Worm (Caenorhabditis elegans) whole organism, L4 larva: ENCODE data around the gene C14C6.5.

Experiments used
- fos-1 ChIP-seq: fragments of 150-350 bp; optimal IDR thresholded peaks from 2 replicates; lab custom pipeline; 2014; ENCODE audit warnings: missing biosample characterization, missing genetic modification characterization
- lim-7 ChIP-seq: fragments of 200-800 bp; sonication (Bioruptor generic); IDR thresholded peaks from 2 replicates; pipeline ENCODE4 v1.3.6; 2022; ENCODE audit warnings: missing genetic modification characterization, missing compliant biosample characterization

DNA sequence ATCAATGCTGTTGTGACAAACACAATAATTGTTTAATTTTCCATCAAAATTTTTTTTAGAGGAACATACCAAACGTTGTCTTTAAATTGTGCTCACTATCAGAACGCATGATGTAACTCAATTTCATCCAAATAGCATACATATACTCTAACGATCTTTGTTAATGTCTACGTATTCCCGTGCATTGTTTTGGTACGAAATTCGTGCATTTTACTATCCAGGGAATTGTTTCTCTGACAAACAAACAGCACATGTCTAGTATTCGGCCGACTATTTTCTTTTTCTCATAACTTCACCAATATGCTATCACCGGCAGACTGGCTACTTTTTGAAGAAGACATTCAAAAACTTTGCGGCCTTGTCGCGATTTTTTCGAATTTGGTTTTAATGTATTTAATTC lies 45.0 kb upstream of the C14C6.5 start, which contains the start of gene str-196:
- TF ChIP-seq lim-7 (GFP tag; lab: Robert Waterston, UW), result no peak
- TF ChIP-seq fos-1 (tag; lab: Kevin White, UChicago), result no peak
